Worm (Caenorhabditis elegans) whole organism, early embryonic: ENCODE data around the gene pab-2.

Experiments used
- B0310.2 ChIP-seq: sonication (generic microtip); optimal IDR thresholded peaks from 2 replicates; lab custom pipeline; 2016; ENCODE audit warnings: mild to moderate bottlenecking, missing genetic modification characterization, missing compliant biosample characterization
- aly-1 ChIP-seq: sonication (generic microtip); optimal IDR thresholded peaks from 2 replicates; lab custom pipeline; 2016; ENCODE audit warnings: missing genetic modification characterization, missing compliant biosample characterization
- ama-1 ChIP-seq: fragments of 150-350 bp; optimal IDR thresholded peaks from 2 replicates; lab custom pipeline; 2014
- ceh-36 ChIP-seq: sonication (generic microtip); optimal IDR thresholded peaks from 2 replicates; lab custom pipeline; 2016; ENCODE audit warnings: missing genetic modification characterization, inconsistent platforms, missing compliant biosample characterization
- ets-7 ChIP-seq: sonication (generic microtip); optimal IDR thresholded peaks from 2 replicates; lab custom pipeline; 2016; ENCODE audit warnings: missing genotype, missing genetic modification characterization, missing compliant biosample characterization
- flt-1 ChIP-seq: fragments of 200-800 bp; sonication (Bioruptor generic); IDR thresholded peaks from 2 replicates; pipeline ENCODE4 v1.3.6; 2022; ENCODE audit warnings: missing genetic modification characterization, missing compliant biosample characterization
- hmbx-1 ChIP-seq: sonication (generic microtip); optimal IDR thresholded peaks from 2 replicates; lab custom pipeline; 2016; ENCODE audit warnings: mild to moderate bottlenecking, missing genetic modification characterization, missing compliant biosample characterization
- hmg-4 ChIP-seq: fragments of 200-800 bp; sonication (Bioruptor generic); optimal IDR thresholded peaks from 2 replicates; lab custom pipeline; 2018; ENCODE audit warnings: mild to moderate bottlenecking, missing genetic modification characterization, missing compliant biosample characterization
- hnd-1 ChIP-seq: sonication (generic microtip); optimal IDR thresholded peaks from 2 replicates; lab custom pipeline; 2016; ENCODE audit warnings: missing genetic modification characterization, missing compliant biosample characterization
- tbx-11 ChIP-seq: fragments of 200-800 bp; sonication (Bioruptor generic); IDR thresholded peaks from 2 replicates; pipeline ENCODE4 v1.3.6; 2022; ENCODE audit warnings: missing genetic modification characterization, missing compliant biosample characterization
- tbx-37 ChIP-seq: fragments of 200-800 bp; sonication (Bioruptor generic); conservative IDR thresholded peaks from 2 replicates; pipeline ENCODE4 v1.3.6; 2022; ENCODE audit warnings: missing genetic modification reagents, missing genetic modification characterization, missing compliant biosample characterization
- tra-4 ChIP-seq: sonication (generic microtip); optimal IDR thresholded peaks from 2 replicates; lab custom pipeline; 2017; ENCODE audit warnings: missing genetic modification characterization, missing compliant biosample characterization

ce11 chrX:13507233-13507632 is 20.0 kb downstream of the pab-2 start, which contains the start of gene H06A10.1:
- TF ChIP-seq ama-1, result no peak
- TF ChIP-seq hmg-4 (GFP tag; lab: Kevin White, UChicago), result no peak
- no peak for TF ChIP-seq aly-1 (tag; lab: Kevin White, UChicago)
- TF ChIP-seq ceh-36 (tag; lab: Kevin White, UChicago), result no peak
- no peak for TF ChIP-seq hmbx-1 (tag; lab: Kevin White, UChicago)
- no peak for TF ChIP-seq hnd-1 (tag; lab: Kevin White, UChicago)
- TF ChIP-seq B0310.2, result no peak
- no peak for TF ChIP-seq tbx-11 (GFP tag; lab: Robert Waterston, UW)
- TF ChIP-seq ets-7 (tag; lab: Kevin White, UChicago), result no peak
- no peak for TF ChIP-seq tbx-37 (GFP tag; lab: Robert Waterston, UW)
- no peak for TF ChIP-seq flt-1 (GFP tag; lab: Robert Waterston, UW)
- no peak for TF ChIP-seq tra-4 (tag; lab: Kevin White, UChicago)
